Worm (Caenorhabditis elegans) whole organism, mixed stage, embryonic: ENCODE measurements around the gene C55C3.4.

Experiments
- bed-3 ChIP-seq: fragments of 200-800 bp; sonication (Bioruptor generic); optimal IDR thresholded peaks from 3 replicates; lab custom pipeline; 2018; ENCODE audit warnings: mild to moderate bottlenecking, missing genetic modification characterization, moderate library complexity, missing compliant biosample characterization
- blmp-1 ChIP-seq: fragments of 150-350 bp; optimal IDR thresholded peaks from 2 replicates; lab custom pipeline; 2014; ENCODE audit warnings: missing biosample characterization, missing genetic modification characterization
- ceh-39 ChIP-seq: fragments of 150-350 bp; optimal IDR thresholded peaks from 2 replicates; lab custom pipeline; 2014; ENCODE audit warnings: missing biosample characterization, missing genetic modification characterization
- ceh-43 ChIP-seq: fragments of 200-800 bp; sonication (Bioruptor generic); optimal IDR thresholded peaks from 2 replicates; lab custom pipeline; 2018; ENCODE audit warnings: mild to moderate bottlenecking, missing genetic modification characterization, moderate library complexity, missing compliant biosample characterization
- ces-1 ChIP-seq: fragments of 150-350 bp; optimal IDR thresholded peaks from 2 replicates; lab custom pipeline; 2014; ENCODE audit warnings: missing biosample characterization, missing genetic modification reagents, missing genetic modification characterization
- cnd-1 ChIP-seq: fragments of 200-800 bp; sonication (Bioruptor generic); optimal IDR thresholded peaks from 2 replicates; lab custom pipeline; 2018; ENCODE audit warnings: mild to moderate bottlenecking, missing genetic modification characterization, missing compliant biosample characterization
- drap-1 ChIP-seq: fragments of 200-800 bp; sonication (Bioruptor generic); optimal IDR thresholded peaks from 3 replicates; lab custom pipeline; 2018; ENCODE audit warnings: mild to moderate bottlenecking, missing genetic modification characterization, missing compliant biosample characterization
- elt-1 ChIP-seq: sonication (generic microtip); optimal IDR thresholded peaks from 2 replicates; lab custom pipeline; 2017; ENCODE audit warnings: missing genetic modification characterization, mild to moderate bottlenecking, missing compliant biosample characterization, antibody characterized with exemption, moderate library complexity, borderline replicate concordance; ENCODE audit not compliant: insufficient read depth
- elt-3 ChIP-seq: fragments of 150-350 bp; optimal IDR thresholded peaks from 2 replicates; lab custom pipeline; 2014; ENCODE audit warnings: missing biosample characterization, missing genetic modification characterization
- flh-1 ChIP-seq: fragments of 200-800 bp; sonication (Bioruptor generic); optimal IDR thresholded peaks from 2 replicates; lab custom pipeline; 2018; ENCODE audit warnings: mild to moderate bottlenecking, missing genetic modification characterization, moderate library complexity, missing compliant biosample characterization
- ham-2 ChIP-seq: fragments of 200-800 bp; sonication (Bioruptor generic); optimal IDR thresholded peaks from 2 replicates; lab custom pipeline; 2018; ENCODE audit warnings: mild to moderate bottlenecking, missing genetic modification characterization, missing compliant biosample characterization
- hlh-1 ChIP-seq: fragments of 150-350 bp; optimal IDR thresholded peaks from 2 replicates; lab custom pipeline; 2014; ENCODE audit warnings: missing biosample characterization, missing genetic modification reagents, missing genetic modification characterization
- lin-13 ChIP-seq: fragments of 150-350 bp; optimal IDR thresholded peaks from 2 replicates; lab custom pipeline; 2014; ENCODE audit warnings: missing biosample characterization, missing genetic modification characterization
- mab-5 ChIP-seq: fragments of 150-350 bp; optimal IDR thresholded peaks from 2 replicates; lab custom pipeline; 2014; ENCODE audit warnings: missing biosample characterization, missing genetic modification characterization
- mep-1 ChIP-seq: fragments of 150-350 bp; optimal IDR thresholded peaks from 2 replicates; lab custom pipeline; 2017; ENCODE audit warnings: missing biosample characterization, missing genetic modification reagents, missing genetic modification characterization, inconsistent platforms
- mls-2 ChIP-seq: sonication (generic microtip); optimal IDR thresholded peaks from 2 replicates; lab custom pipeline; 2016; ENCODE audit warnings: mild to moderate bottlenecking, missing genetic modification characterization, moderate library complexity, missing compliant biosample characterization
- nhr-12 ChIP-seq: fragments of 150-350 bp; optimal IDR thresholded peaks from 2 replicates; lab custom pipeline; 2014; ENCODE audit warnings: missing biosample characterization, missing genetic modification characterization
- nhr-2 ChIP-seq: fragments of 150-350 bp; optimal IDR thresholded peaks from 2 replicates; lab custom pipeline; 2014; ENCODE audit warnings: missing biosample characterization, missing genetic modification characterization
- nhr-237 ChIP-seq: fragments of 150-350 bp; optimal IDR thresholded peaks from 2 replicates; lab custom pipeline; 2014; ENCODE audit warnings: missing biosample characterization, missing genetic modification characterization
- nhr-28 ChIP-seq: fragments of 150-350 bp; optimal IDR thresholded peaks from 2 replicates; lab custom pipeline; 2014; ENCODE audit warnings: missing biosample characterization, missing genetic modification characterization
- nhr-76 ChIP-seq: sonication (generic microtip); optimal IDR thresholded peaks from 2 replicates; lab custom pipeline; 2017; ENCODE audit warnings: missing biosample characterization, missing genetic modification characterization
- pha-4 ChIP-seq: fragments of 150-350 bp; optimal IDR thresholded peaks from 2 replicates; lab custom pipeline; 2018; ENCODE audit warnings: missing biosample characterization, missing genetic modification reagents, missing genetic modification characterization
- sem-2 ChIP-seq: fragments of 200-800 bp; sonication (Bioruptor generic); optimal IDR thresholded peaks from 2 replicates; lab custom pipeline; 2018; ENCODE audit warnings: mild to moderate bottlenecking, missing genetic modification characterization, missing compliant biosample characterization
- sptf-1 ChIP-seq: sonication (generic microtip); optimal IDR thresholded peaks from 2 replicates; lab custom pipeline; 2017; ENCODE audit warnings: mild to moderate bottlenecking, missing genetic modification characterization, moderate library complexity, missing compliant biosample characterization
- tbx-8 ChIP-seq: fragments of 200-800 bp; sonication (Bioruptor generic); optimal IDR thresholded peaks from 2 replicates; lab custom pipeline; 2018; ENCODE audit warnings: mild to moderate bottlenecking, missing genetic modification characterization, moderate library complexity, missing compliant biosample characterization
- unc-120 ChIP-seq: sonication (generic microtip); optimal IDR thresholded peaks from 2 replicates; lab custom pipeline; 2017; ENCODE audit warnings: missing genetic modification characterization, missing compliant biosample characterization; ENCODE audit not compliant: poor library complexity, severe bottlenecking
- unc-39 ChIP-seq: fragments of 150-350 bp; optimal IDR thresholded peaks from 2 replicates; lab custom pipeline; 2014; ENCODE audit warnings: missing biosample characterization, missing genetic modification characterization
- unc-62 ChIP-seq: fragments of 150-350 bp; optimal IDR thresholded peaks from 2 replicates; lab custom pipeline; 2014; ENCODE audit warnings: missing biosample characterization, missing genetic modification reagents, missing genetic modification characterization
- zip-8 ChIP-seq: fragments of 150-350 bp; optimal IDR thresholded peaks from 2 replicates; lab custom pipeline; 2014; ENCODE audit warnings: missing biosample characterization, missing genetic modification characterization

The C55C3.4 gene

DNA sequence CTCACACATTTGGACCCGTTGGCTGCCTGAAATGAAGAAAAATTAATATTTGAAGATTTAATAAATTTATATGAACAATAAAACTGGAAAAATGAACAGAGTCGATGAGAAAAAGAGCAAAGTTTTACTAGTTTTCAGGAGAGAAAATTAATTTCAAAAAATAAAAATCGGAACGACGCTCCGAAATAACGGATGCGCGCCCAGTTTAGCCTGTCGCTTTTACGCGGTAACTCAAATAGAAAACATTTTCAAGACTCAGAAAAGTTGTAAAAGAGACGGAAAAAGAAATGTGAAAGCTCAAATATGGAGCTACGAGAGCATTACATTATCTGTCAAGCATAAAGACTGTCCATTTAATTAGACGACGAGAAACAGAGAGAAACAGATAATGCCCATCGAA lies 25.5 kb upstream of the C55C3.4 start, which contains the start of the genes C55C3.73 and perm-5:
Gene C55C3.73, minus strand, starts transcription at position 9 of the 400 bp plus-strand sequence.
Gene perm-5, minus strand, starts transcription at position 26 of the 400 bp plus-strand sequence.
- TF ChIP-seq blmp-1 (tag; lab: Kevin White, UChicago): no peak
- no peak for TF ChIP-seq sptf-1 (tag; lab: Kevin White, UChicago)
- TF ChIP-seq zip-8: no peak
- TF ChIP-seq hlh-1: no peak
- no peak for TF ChIP-seq flh-1 (GFP tag; lab: Kevin White, UChicago)

ce11 chrIV:5701646-5702045 lies 23.7 kb upstream of the C55C3.4 start:
- peak; percentile 1 for TF ChIP-seq ham-2 (GFP tag; lab: Kevin White, UChicago)
- TF ChIP-seq unc-120 (tag; lab: Kevin White, UChicago): no peak

ce11 chrIV:5700372-5700771 lies 22.4 kb upstream of the C55C3.4 start:
- TF ChIP-seq ham-2 (GFP tag; lab: Kevin White, UChicago): peak; percentile 16
- TF ChIP-seq mab-5 (tag; lab: Kevin White, UChicago): no peak
- TF ChIP-seq hlh-1: no peak
- peak; percentile 63 for TF ChIP-seq blmp-1 (tag; lab: Kevin White, UChicago)
- TF ChIP-seq unc-39: no peak
- TF ChIP-seq unc-62: peak; percentile 82
- no peak for TF ChIP-seq ceh-39
- TF ChIP-seq nhr-2 (tag; lab: Kevin White, UChicago): no peak
- TF ChIP-seq ces-1: no peak
- TF ChIP-seq bed-3: no peak
- no peak for TF ChIP-seq nhr-237 (tag; lab: Kevin White, UChicago)
- no peak for TF ChIP-seq lin-13 (tag; lab: Kevin White, UChicago)
- no peak for TF ChIP-seq tbx-8 (GFP tag; lab: Kevin White, UChicago)
- no peak for TF ChIP-seq cnd-1 (tag; lab: Kevin White, UChicago)
- no peak for TF ChIP-seq drap-1
- no peak for TF ChIP-seq mep-1 (tag; lab: Kevin White, UChicago)
- no peak for TF ChIP-seq unc-120 (tag; lab: Kevin White, UChicago)
- TF ChIP-seq elt-1 (tag; lab: Kevin White, UChicago): peak; percentile 67
- TF ChIP-seq, all 35 proteins: peak for 4

ce11 chrIV:5690386-5691080 lies 12.6 kb upstream of the C55C3.4 start, which contains the start of gene C55C3.8:
Gene C55C3.8 (plus strand): TSS chrIV:5691030.
- TF ChIP-seq blmp-1 (tag; lab: Kevin White, UChicago): no peak
- no peak for TF ChIP-seq ceh-43 (GFP tag; lab: Kevin White, UChicago)
- no peak for TF ChIP-seq nhr-76 (tag; lab: Kevin White, UChicago)
- TF ChIP-seq, all 35 proteins: peak for 0

DNA sequence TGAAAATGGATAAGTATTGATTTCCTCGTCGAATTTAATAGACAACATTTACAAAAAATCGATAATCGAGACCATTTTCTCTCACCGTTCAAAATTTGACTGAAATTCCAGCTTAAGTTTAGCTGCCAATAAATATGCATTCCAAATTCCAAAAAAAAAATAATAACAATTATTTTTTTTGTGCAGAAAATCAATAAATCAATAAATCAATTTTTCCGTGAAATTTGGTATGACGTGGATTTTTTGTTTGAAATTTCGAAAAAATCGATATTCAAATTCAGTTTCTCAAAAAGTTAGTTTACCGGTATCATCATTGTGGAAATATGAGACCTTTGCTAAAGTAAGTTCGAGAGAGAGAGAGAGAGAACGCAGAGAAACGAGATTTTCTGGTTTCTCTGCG lies 7.1 kb upstream of the C55C3.4 start, which contains the start of gene C55C3.3:
Gene C55C3.3, plus strand, starts transcription at position 274 of the 400 bp plus-strand sequence.
- TF ChIP-seq nhr-28 (tag; lab: Kevin White, UChicago): no peak
- TF ChIP-seq unc-62: no peak
- no peak for TF ChIP-seq elt-3 (tag; lab: Kevin White, UChicago)
- no peak for TF ChIP-seq cnd-1 (tag; lab: Kevin White, UChicago)
- TF ChIP-seq nhr-237 (tag; lab: Kevin White, UChicago): no peak
- TF ChIP-seq zip-8: no peak
- no peak for TF ChIP-seq drap-1
- no peak for TF ChIP-seq ham-2 (GFP tag; lab: Kevin White, UChicago)
- no peak for TF ChIP-seq nhr-2 (tag; lab: Kevin White, UChicago)

- TF ChIP-seq unc-62 (no peak), nhr-12 (tag; lab: Kevin White, UChicago) (no peak), sem-2 (GFP tag; lab: Kevin White, UChicago) (no peak), pha-4 (tag; lab: Kevin White, UChicago) (no peak), ces-1 (no peak), mep-1 (tag; lab: Kevin White, UChicago) (no peak), tbx-8 (GFP tag; lab: Kevin White, UChicago) (no peak), elt-1 (tag; lab: Kevin White, UChicago) (no peak), mls-2 (tag; lab: Kevin White, UChicago) (no peak), nhr-76 (tag; lab: Kevin White, UChicago) (no peak), unc-39 (no peak), drap-1 (no peak), bed-3 (no peak)
Observed at ce11 chrIV:5682547-5683234, 4.7 kb upstream of the C55C3.4 start, which contains the start of the genes C55C3.7 and C55C3.6. Gene C55C3.7 (minus strand): TSS chrIV:5682647. Gene C55C3.6 (plus strand): TSS chrIV:5683184.
